Fruit fly (Drosophila melanogaster): ENCODE data around the gene TBC1D23.

Gene TBC1D23

dm6 chr2L:1172704-1173107, 43.6 kb downstream of the TBC1D23 start, which contains the start of the genes Charon and CG4887 (continued):
- peak; percentile 44 for TF ChIP-seq Deaf1 (tag; optimal IDR thresholded peaks at IDR 0.05)
- peak; percentile 73 for TF ChIP-seq HHEX (GFP tag; optimal IDR thresholded peaks at IDR 0.05)
- peak; percentile 32; the same call in 1 of the 2 replicates for TF ChIP-seq nerfin-2 (GFP tag; IDR thresholded peaks at IDR 0.05; ENCODE audit: partially characterized antibody)
- TF ChIP-seq CG14441 (GFP tag; IDR thresholded peaks at IDR 0.05): peak; percentile 78
- TF ChIP-seq zen2 (GFP tag; IDR thresholded peaks at IDR 0.05; ENCODE audit: partially characterized antibody): no peak
- TF ChIP-seq sna (GFP tag; IDR thresholded peaks at IDR 0.05; ENCODE audit: partially characterized antibody): peak; percentile 69
- peak; percentile 84 for TF ChIP-seq tgo (GFP tag; IDR thresholded peaks at IDR 0.05)
- no peak for TF ChIP-seq pita (GFP tag; optimal IDR thresholded peaks at IDR 0.05)
- no peak for TF ChIP-seq gem (tag; optimal IDR thresholded peaks at IDR 0.05)
- peak; percentile 80 for TF ChIP-seq Ssrp (tag; optimal IDR thresholded peaks at IDR 0.05)
- TF ChIP-seq dmrt11E (tag; optimal IDR thresholded peaks at IDR 0.05): peak; percentile 70
- TF ChIP-seq seq (GFP tag; IDR thresholded peaks at IDR 0.05): peak; percentile 69
- TF ChIP-seq Tbp (GFP tag; optimal IDR thresholded peaks at IDR 0.05): no peak
- no peak for TF ChIP-seq Dfd (GFP tag; optimal IDR thresholded peaks at IDR 0.05)
- TF ChIP-seq Dip3 (GFP tag; optimal IDR thresholded peaks at IDR 0.05): peak; percentile 91
- TF ChIP-seq chinmo (GFP tag; IDR thresholded peaks at IDR 0.05; ENCODE audit: partially characterized antibody): no peak
- TF ChIP-seq Dbx (GFP tag; IDR thresholded peaks at IDR 0.05): peak; percentile 89
- no peak for TF ChIP-seq Jarid2 (GFP tag; optimal IDR thresholded peaks at IDR 0.05)
- peak; percentile 83 for TF ChIP-seq gro (GFP tag; optimal IDR thresholded peaks at IDR 0.05)
- TF ChIP-seq sug (tag; optimal IDR thresholded peaks at IDR 0.05): no peak
- TF ChIP-seq jumu (GFP tag; optimal IDR thresholded peaks at IDR 0.05): peak; percentile 89
- peak; percentile 51 for TF ChIP-seq CG2202 (tag; optimal IDR thresholded peaks at IDR 0.05)
- TF ChIP-seq sens (GFP tag): peak; percentile 97
- no peak for TF ChIP-seq CG11504 (tag; optimal IDR thresholded peaks at IDR 0.05)
- peak; percentile 83 for TF ChIP-seq CG1602 (GFP tag; optimal IDR thresholded peaks at IDR 0.05)
- peak; percentile 75 for TF ChIP-seq Meics (GFP tag; optimal IDR thresholded peaks at IDR 0.05)
- TF ChIP-seq CG1024 (GFP tag; IDR thresholded peaks at IDR 0.05): peak; percentile 53; the same call in 1 of the 2 replicates
- no peak for TF ChIP-seq CG31441 (GFP tag; IDR thresholded peaks at IDR 0.05)
- peak in 1 of 2 experiments; percentile 58 for TF ChIP-seq insv (GFP tag; optimal IDR thresholded peaks at IDR 0.05)
- TF ChIP-seq CG34376 (GFP tag; optimal IDR thresholded peaks at IDR 0.05): peak; percentile 71
- peak; percentile 88 for TF ChIP-seq CG13775 (GFP tag; optimal IDR thresholded peaks at IDR 0.05)
- peak; percentile 35 for TF ChIP-seq CG7271 (tag; optimal IDR thresholded peaks at IDR 0.05)
- peak; percentile 92 for TF ChIP-seq mam (GFP tag; optimal IDR thresholded peaks at IDR 0.05)
- peak; percentile 52 for TF ChIP-seq CG3163 (GFP tag; optimal IDR thresholded peaks at IDR 0.05)
- no peak for TF ChIP-seq btn (GFP tag; optimal IDR thresholded peaks at IDR 0.05)
- TF ChIP-seq CG16779 (GFP tag; IDR thresholded peaks at IDR 0.05): no peak
- peak; percentile 89 for TF ChIP-seq Chrac-16 (GFP tag; optimal IDR thresholded peaks at IDR 0.05)
- TF ChIP-seq crp (GFP tag; optimal IDR thresholded peaks at IDR 0.05): peak in 1 of 2 experiments; percentile 52
- peak; percentile 86 for TF ChIP-seq Fer1 (GFP tag; optimal IDR thresholded peaks at IDR 0.05)
- no peak for TF ChIP-seq CG17612 (GFP tag; IDR thresholded peaks at IDR 0.05)
- peak; percentile 87 for TF ChIP-seq Elba2 (GFP tag; optimal IDR thresholded peaks at IDR 0.05)
- peak; percentile 80 for TF ChIP-seq CG17385 (GFP tag; optimal IDR thresholded peaks at IDR 0.05)
- no peak for TF ChIP-seq CG4707 (GFP tag; optimal IDR thresholded peaks at IDR 0.05)
- peak; percentile 67 for TF ChIP-seq CG11398 (GFP tag; optimal IDR thresholded peaks at IDR 0.05)
- TF ChIP-seq fd3F (GFP tag; optimal IDR thresholded peaks at IDR 0.05): peak; percentile 76
- peak; percentile 71 for TF ChIP-seq HmgD (GFP tag; optimal IDR thresholded peaks at IDR 0.05)
- peak; percentile 67 for TF ChIP-seq Lhr (GFP tag; optimal IDR thresholded peaks at IDR 0.05)
- no peak for TF ChIP-seq CG7745 (tag; optimal IDR thresholded peaks at IDR 0.05)
- TF ChIP-seq ara (GFP tag; IDR thresholded peaks at IDR 0.05): peak; percentile 75; the same call in 1 of the 2 replicates
- peak; percentile 46; the same call in 1 of the 2 replicates for TF ChIP-seq Gsc (GFP tag; IDR thresholded peaks at IDR 0.05)
- peak; percentile 75 for TF ChIP-seq CG6765 (GFP tag; optimal IDR thresholded peaks at IDR 0.05)

Measured in whole organism, embryonic.